Worm (Caenorhabditis elegans): ENCODE measurements around the gene nhr-270.

nhr-270 gene

ce11 chrV:804485-804884 is at the start of gene nhr-270:
Gene nhr-270 (minus strand): TSS chrV:804741.
- TF ChIP-seq R02D3.7 (tag; optimal IDR thresholded peaks at IDR 0.05) (no peak), elt-2 (tag; optimal IDR thresholded peaks at IDR 0.05) (no peak), nhr-23 (tag; optimal IDR thresholded peaks at IDR 0.05) (peak; percentile 2), ceh-16 (tag; optimal IDR thresholded peaks at IDR 0.05) (no peak), nhr-77 (tag; optimal IDR thresholded peaks at IDR 0.05) (no peak), ceh-82 (tag; optimal IDR thresholded peaks at IDR 0.05) (no peak), fkh-2 (tag; optimal IDR thresholded peaks at IDR 0.05) (no peak), mdl-1 (tag; optimal IDR thresholded peaks at IDR 0.05) (no peak), hmg-11 (tag; optimal IDR thresholded peaks at IDR 0.05) (no peak), elt-1 (tag; optimal IDR thresholded peaks at IDR 0.05) (peak; percentile 7), tbx-2 (tag; optimal IDR thresholded peaks at IDR 0.05) (no peak), pha-4 (tag; optimal IDR thresholded peaks at IDR 0.05) (no peak), zag-1 (tag; optimal IDR thresholded peaks at IDR 0.05) (no peak), nhr-25 (tag; optimal IDR thresholded peaks at IDR 0.05) (peak; percentile 0), nhr-43 (tag; optimal IDR thresholded peaks at IDR 0.05; ENCODE audit: poor library complexity, severe bottlenecking) (no peak)

- TF ChIP-seq eor-1 (tag; optimal IDR thresholded peaks at IDR 0.05) (no peak), lsy-12 (tag; optimal IDR thresholded peaks at IDR 0.05) (no peak), nhr-23 (tag; optimal IDR thresholded peaks at IDR 0.05) (no peak), nfya-1 (tag; optimal IDR thresholded peaks at IDR 0.05; ENCODE audit: insufficient read depth) (no peak), lin-15B (tag; optimal IDR thresholded peaks at IDR 0.05) (no peak), nhr-43 (tag; optimal IDR thresholded peaks at IDR 0.05; ENCODE audit: poor library complexity, severe bottlenecking) (no peak), sea-2 (GFP tag; optimal IDR thresholded peaks at IDR 0.05) (no peak), elt-1 (tag; optimal IDR thresholded peaks at IDR 0.05) (no peak), tbx-2 (tag; optimal IDR thresholded peaks at IDR 0.05) (no peak), elt-3 (tag; optimal IDR thresholded peaks at IDR 0.05) (no peak), ZK546.5 (tag; optimal IDR thresholded peaks at IDR 0.05) (no peak), nhr-67 (tag; optimal IDR thresholded peaks at IDR 0.05) (no peak), zag-1 (tag; optimal IDR thresholded peaks at IDR 0.05) (no peak)
Observed at ce11 chrV:852184-852583, 47.6 kb upstream of the nhr-270 start, which contains the start of gene K09C6.3. Gene K09C6.3 (plus strand): TSS chrV:852484.

ce11 chrV:849512-849911 is 45.0 kb upstream of the nhr-270 start, which contains the start of gene srbc-12:
Gene srbc-12 (plus strand): TSS chrV:849812.
- TF ChIP-seq jun-1 (tag; optimal IDR thresholded peaks at IDR 0.05) = no peak
- TF ChIP-seq mml-1 (tag; optimal IDR thresholded peaks at IDR 0.05) = no peak
- no peak for TF ChIP-seq nhr-76 (tag; optimal IDR thresholded peaks at IDR 0.05)
- TF ChIP-seq nhr-28 (tag; optimal IDR thresholded peaks at IDR 0.05) = no peak
- TF ChIP-seq elt-2 (tag; optimal IDR thresholded peaks at IDR 0.05) = no peak
- no peak for TF ChIP-seq nhr-67 (tag; optimal IDR thresholded peaks at IDR 0.05)
- TF ChIP-seq lsy-12 (tag; optimal IDR thresholded peaks at IDR 0.05) = no peak
- TF ChIP-seq aly-2 (tag; optimal IDR thresholded peaks at IDR 0.05) = no peak
- TF ChIP-seq skn-1 (tag; optimal IDR thresholded peaks at IDR 0.05) = no peak
- no peak for TF ChIP-seq unc-39 (tag; optimal IDR thresholded peaks at IDR 0.05)
- TF ChIP-seq pha-4 (tag; optimal IDR thresholded peaks at IDR 0.05) = no peak
- no peak for TF ChIP-seq ZK546.5 (tag; optimal IDR thresholded peaks at IDR 0.05)
- no peak for TF ChIP-seq eor-1 (tag; optimal IDR thresholded peaks at IDR 0.05)
- no peak for TF ChIP-seq nhr-23 (tag; optimal IDR thresholded peaks at IDR 0.05)

ce11 chrV:849042-849441 is 44.5 kb upstream of the nhr-270 start:
- TF ChIP-seq ceh-9 (tag; optimal IDR thresholded peaks at IDR 0.05) = no peak
- no peak for TF ChIP-seq elt-1 (tag; optimal IDR thresholded peaks at IDR 0.05)
- TF ChIP-seq pqm-1 (tag; optimal IDR thresholded peaks at IDR 0.05) = no peak
- TF ChIP-seq mdl-1 (tag; optimal IDR thresholded peaks at IDR 0.05) = no peak
- no peak for TF ChIP-seq egl-27 (tag; optimal IDR thresholded peaks at IDR 0.05)
- no peak for TF ChIP-seq nhr-28 (tag; optimal IDR thresholded peaks at IDR 0.05)
- TF ChIP-seq ceh-16 (tag; optimal IDR thresholded peaks at IDR 0.05) = no peak
- no peak for TF ChIP-seq sea-2 (GFP tag; optimal IDR thresholded peaks at IDR 0.05)
- no peak for TF ChIP-seq ztf-11 (tag; optimal IDR thresholded peaks at IDR 0.05)
- no peak for TF ChIP-seq elt-3 (tag; optimal IDR thresholded peaks at IDR 0.05)
- no peak for TF ChIP-seq lin-39 (tag; optimal IDR thresholded peaks at IDR 0.05)

ce11 chrV:847521-847920 is 43.0 kb upstream of the nhr-270 start, which contains the start of gene srbc-13:
Gene srbc-13 (plus strand): TSS chrV:847821.
- TF ChIP-seq ztf-4 (tag; optimal IDR thresholded peaks at IDR 0.05) (no peak), fkh-10 (GFP tag; optimal IDR thresholded peaks at IDR 0.05) (no peak), pha-4 (tag; optimal IDR thresholded peaks at IDR 0.05) (no peak), nfya-1 (tag; optimal IDR thresholded peaks at IDR 0.05; ENCODE audit: insufficient read depth) (no peak), nhr-77 (tag; optimal IDR thresholded peaks at IDR 0.05) (no peak), fos-1 (tag; optimal IDR thresholded peaks at IDR 0.05) (no peak), ztf-11 (tag; optimal IDR thresholded peaks at IDR 0.05) (no peak), snpc-4 (tag; optimal IDR thresholded peaks at IDR 0.05) (no peak), unc-62 (GFP tag; optimal IDR thresholded peaks at IDR 0.05) (no peak), elt-2 (tag; optimal IDR thresholded peaks at IDR 0.05) (no peak), nhr-25 (tag; optimal IDR thresholded peaks at IDR 0.05) (no peak), aly-2 (tag; optimal IDR thresholded peaks at IDR 0.05) (no peak), ZK546.5 (tag; optimal IDR thresholded peaks at IDR 0.05) (no peak), jun-1 (tag; optimal IDR thresholded peaks at IDR 0.05) (no peak)
